Worm (Caenorhabditis elegans): ENCODE data around the gene mpk-1.

mpk-1 gene

ce11 chrIII:4196988-4197384 lies 30.9 kb downstream of the mpk-1 start, which contains the start of gene asd-1:
Gene asd-1 (plus strand): TSS chrIII:4197285.
- TF ChIP-seq unc-62 (GFP tag; optimal IDR thresholded peaks at IDR 0.05): no peak

ce11 chrIII:4196301-4196987 lies 31.5 kb downstream of the mpk-1 start:
- no peak for TF ChIP-seq unc-62 (GFP tag; optimal IDR thresholded peaks at IDR 0.05)

ce11 chrIII:4195306-4196008 lies 32.5 kb downstream of the mpk-1 start:
- no peak for TF ChIP-seq unc-62 (GFP tag; optimal IDR thresholded peaks at IDR 0.05)

- TF ChIP-seq unc-62 (GFP tag; optimal IDR thresholded peaks at IDR 0.05): no peak
These were observed 33.4 kb downstream of the mpk-1 start for ce11 chrIII:4194349-4195110.

- no peak for TF ChIP-seq unc-62 (GFP tag; optimal IDR thresholded peaks at IDR 0.05)
These were observed 34.2 kb downstream of the mpk-1 start, which contains the start of gene xbp-1 for ce11 chrIII:4193659-4194103. Gene xbp-1 (plus strand): TSS chrIII:4193809.

- TF ChIP-seq unc-62 (GFP tag; optimal IDR thresholded peaks at IDR 0.05): no peak
These were observed 36.7 kb downstream of the mpk-1 start, which contains the start of gene dnj-16 for ce11 chrIII:4191091-4191638. Gene dnj-16 (plus strand): TSS chrIII:4191141.

ce11 chrIII:4190241-4190640 lies 37.7 kb downstream of the mpk-1 start, which contains the start of gene spp-28:
Gene spp-28 (minus strand): TSS chrIII:4190341.
- no peak for TF ChIP-seq unc-62 (GFP tag; optimal IDR thresholded peaks at IDR 0.05)

ce11 chrIII:4189602-4190001 lies 38.3 kb downstream of the mpk-1 start:
- TF ChIP-seq unc-62 (GFP tag; optimal IDR thresholded peaks at IDR 0.05): no peak

ce11 chrIII:4187845-4188244 lies 40.1 kb downstream of the mpk-1 start, which contains the start of gene R74.2:
Gene R74.2 (plus strand): TSS chrIII:4188160.
- TF ChIP-seq unc-62 (GFP tag; optimal IDR thresholded peaks at IDR 0.05): no peak

- TF ChIP-seq unc-62 (GFP tag; optimal IDR thresholded peaks at IDR 0.05): no peak
These were observed 41.1 kb downstream of the mpk-1 start, which contains the start of gene lars-1 for ce11 chrIII:4186751-4187309. Gene lars-1 (minus strand): TSS chrIII:4186801.

- TF ChIP-seq unc-62 (GFP tag; optimal IDR thresholded peaks at IDR 0.05): no peak
These were observed 46.6 kb downstream of the mpk-1 start, which contains the start of gene C16C10.1 for ce11 chrIII:4181338-4181737. Gene C16C10.1 (minus strand): TSS chrIII:4181438.

- TF ChIP-seq unc-62 (GFP tag; optimal IDR thresholded peaks at IDR 0.05): no peak
These were observed 49.3 kb downstream of the mpk-1 start, which contains the start of gene C16C10.2 for ce11 chrIII:4178564-4178963. Gene C16C10.2 (minus strand): TSS chrIII:4178664.

ce11 chrIII:4176109-4176596 lies 51.8 kb downstream of the mpk-1 start, which contains the start of the genes hrde-1 and C16C10.13:
Gene hrde-1 (minus strand): TSS chrIII:4176159.
Gene C16C10.13 (plus strand): TSS chrIII:4176440.
- TF ChIP-seq unc-62 (GFP tag; optimal IDR thresholded peaks at IDR 0.05): no peak

ce11 chrIII:4175489-4175888 lies 52.4 kb downstream of the mpk-1 start:
- TF ChIP-seq unc-62 (GFP tag; optimal IDR thresholded peaks at IDR 0.05): no peak

- no peak for TF ChIP-seq unc-62 (GFP tag; optimal IDR thresholded peaks at IDR 0.05)
These were observed 55.7 kb downstream of the mpk-1 start for ce11 chrIII:4172210-4172609.

Measured in whole organism, dauer.